Worm (Caenorhabditis elegans) whole organism, L4 larva: ENCODE data around the gene srm-5.

Experiments used
- F37D6.2 ChIP-seq: sonication (generic microtip); optimal IDR thresholded peaks from 2 replicates; lab custom pipeline; 2016; ENCODE audit warnings: mild to moderate bottlenecking, missing genetic modification characterization, missing compliant biosample characterization
- F49E8.2 ChIP-seq: sonication (generic microtip); optimal IDR thresholded peaks from 2 replicates; lab custom pipeline; 2016; ENCODE audit warnings: missing compliant biosample characterization, mild to moderate bottlenecking, missing genetic modification characterization, borderline replicate concordance
- T20F7.1 ChIP-seq: fragments of 200-800 bp; sonication (Bioruptor generic); optimal IDR thresholded peaks from 2 replicates; lab custom pipeline; 2018; ENCODE audit warnings: mild to moderate bottlenecking, missing genetic modification characterization, missing compliant biosample characterization
- T26A8.4 ChIP-seq: fragments of 200-800 bp; sonication (Bioruptor generic); IDR thresholded peaks from 2 replicates; pipeline ENCODE4 v1.3.6; 2022; ENCODE audit warnings: missing genetic modification characterization, missing compliant biosample characterization
- Y48G9A.11 ChIP-seq: fragments of 200-800 bp; sonication (Bioruptor generic); IDR thresholded peaks from 2 replicates; pipeline ENCODE4 v1.3.6; 2022; ENCODE audit warnings: missing genetic modification reagents, missing genetic modification characterization, missing compliant biosample characterization
- ama-1 ChIP-seq: fragments of 150-350 bp; optimal IDR thresholded peaks from 2 replicates; lab custom pipeline; 2014; ENCODE audit warnings: inconsistent platforms, mixed read lengths
- arid-1 ChIP-seq: fragments of 200-800 bp; sonication (Bioruptor generic); conservative IDR thresholded peaks from 2 replicates; pipeline ENCODE4 v1.3.6; 2022; ENCODE audit warnings: missing genetic modification reagents, missing genetic modification characterization, missing compliant biosample characterization
- attf-4 ChIP-seq: sonication (generic microtip); optimal IDR thresholded peaks from 3 replicates; lab custom pipeline; 2017; ENCODE audit warnings: missing biosample characterization, missing genetic modification characterization
- ceh-32 ChIP-seq: sonication (generic microtip); optimal IDR thresholded peaks from 2 replicates; lab custom pipeline; 2016; ENCODE audit warnings: mild to moderate bottlenecking, missing genetic modification characterization, missing compliant biosample characterization; ENCODE audit not compliant: poor library complexity
- cey-2 ChIP-seq: sonication (generic microtip); optimal IDR thresholded peaks from 3 replicates; lab custom pipeline; 2017; ENCODE audit warnings: missing genetic modification characterization, mild to moderate bottlenecking, missing compliant biosample characterization, antibody characterized with exemption, borderline replicate concordance; ENCODE audit not compliant: insufficient read depth
- dmd-6 ChIP-seq: fragments of 200-800 bp; sonication (Bioruptor generic); IDR thresholded peaks from 2 replicates; pipeline ENCODE4 v1.3.6; 2022; ENCODE audit warnings: missing genetic modification reagents, missing genetic modification characterization, missing compliant biosample characterization
- duxl-1 ChIP-seq: sonication (generic microtip); optimal IDR thresholded peaks from 2 replicates; lab custom pipeline; 2016; ENCODE audit warnings: mild to moderate bottlenecking, missing genetic modification characterization, moderate library complexity, missing compliant biosample characterization; ENCODE audit not compliant: poor library complexity
- dve-1 ChIP-seq: sonication (generic microtip); optimal IDR thresholded peaks from 2 replicates; lab custom pipeline; 2017; ENCODE audit warnings: antibody characterized with exemption, mild to moderate bottlenecking, missing genetic modification characterization, missing compliant biosample characterization; ENCODE audit not compliant: insufficient read depth
- fkh-10 ChIP-seq: fragments of 150-350 bp; optimal IDR thresholded peaks from 2 replicates; lab custom pipeline; 2014; ENCODE audit warnings: missing biosample characterization, missing genetic modification reagents, missing genetic modification characterization
- hif-1 ChIP-seq, 2 experiments: sonication (generic microtip); optimal IDR thresholded peaks; 2 replicates each; lab custom pipeline; 2016 to 2017; ENCODE audit warnings: missing compliant biosample characterization in 2 of 2, missing genetic modification characterization in 2 of 2, missing genetic modification reagents in 2 of 2, missing genotype in 2 of 2, mild to moderate bottlenecking in 1 of 2
- hlh-11 ChIP-seq: fragments of 200-800 bp; sonication (Bioruptor generic); optimal IDR thresholded peaks from 2 replicates; lab custom pipeline; 2018; ENCODE audit warnings: mild to moderate bottlenecking, missing genetic modification characterization, missing compliant biosample characterization
- hlh-30 ChIP-seq: sonication (generic microtip); optimal IDR thresholded peaks from 2 replicates; lab custom pipeline; 2017; ENCODE audit warnings: antibody characterized with exemption, mild to moderate bottlenecking, missing genetic modification characterization, missing compliant biosample characterization; ENCODE audit not compliant: insufficient read depth
- hmg-1.1 ChIP-seq: fragments of 200-800 bp; sonication (Bioruptor generic); IDR thresholded peaks from 2 replicates; pipeline ENCODE4 v1.3.6; 2022; ENCODE audit warnings: missing genetic modification reagents, missing genetic modification characterization, missing compliant biosample characterization
- jun-1 ChIP-seq: fragments of 150-350 bp; optimal IDR thresholded peaks from 2 replicates; lab custom pipeline; 2014; ENCODE audit warnings: missing biosample characterization, missing genetic modification reagents, missing genetic modification characterization
- lim-7 ChIP-seq: fragments of 200-800 bp; sonication (Bioruptor generic); IDR thresholded peaks from 2 replicates; pipeline ENCODE4 v1.3.6; 2022; ENCODE audit warnings: missing genetic modification characterization, missing compliant biosample characterization
- lin-1 ChIP-seq: fragments of 200-800 bp; sonication (Bioruptor generic); IDR thresholded peaks from 2 replicates; pipeline ENCODE4 v1.3.6; 2022; ENCODE audit warnings: missing genetic modification reagents, missing genetic modification characterization, missing compliant biosample characterization
- lin-15B ChIP-seq: fragments of 150-350 bp; sonication (generic microtip); optimal IDR thresholded peaks from 3 replicates; lab custom pipeline; 2014; ENCODE audit warnings: missing biosample characterization, missing genetic modification characterization
- lin-38 ChIP-seq: fragments of 200-800 bp; sonication (Bioruptor generic); IDR thresholded peaks from 2 replicates; pipeline ENCODE4 v1.3.6; 2022; ENCODE audit warnings: missing genetic modification reagents, missing genetic modification characterization, missing compliant biosample characterization
- lir-3 ChIP-seq: sonication (generic microtip); optimal IDR thresholded peaks from 2 replicates; lab custom pipeline; 2016; ENCODE audit warnings: mild to moderate bottlenecking, missing genetic modification characterization, missing compliant biosample characterization
- lsy-2 ChIP-seq, 2 experiments: fragments of 150-350 bp in 1 of 2; sonication (generic microtip) in 1 of 2; optimal IDR thresholded peaks; 2 replicates each; lab custom pipeline; 2014 to 2017; ENCODE audit warnings: missing biosample characterization in 2 of 2, missing genetic modification characterization in 2 of 2
- madf-9 ChIP-seq: fragments of 200-800 bp; sonication (Bioruptor generic); conservative IDR thresholded peaks from 2 replicates; pipeline ENCODE4 v1.3.6; 2022; ENCODE audit warnings: missing genetic modification reagents, missing genetic modification characterization, missing compliant biosample characterization
- mdl-1 ChIP-seq, 2 experiments: fragments of 150-350 bp in 1 of 2; sonication (generic microtip) in 1 of 2; optimal IDR thresholded peaks; 2 replicates each; lab custom pipeline; 2014 to 2017; ENCODE audit warnings: missing biosample characterization in 2 of 2, missing genetic modification characterization in 2 of 2
- mdt-29 ChIP-seq: fragments of 200-800 bp; sonication (Bioruptor generic); IDR thresholded peaks from 2 replicates; pipeline ENCODE4 v1.3.6; 2022; ENCODE audit warnings: missing genetic modification reagents, missing genetic modification characterization, missing compliant biosample characterization
- mes-2 ChIP-seq: sonication (generic microtip); optimal IDR thresholded peaks from 2 replicates; lab custom pipeline; 2016; ENCODE audit warnings: missing genotype, mild to moderate bottlenecking, missing genetic modification characterization, missing compliant biosample characterization; ENCODE audit not compliant: poor library complexity, severe bottlenecking
- mxl-2 ChIP-seq: fragments of 200-800 bp; sonication (Bioruptor generic); conservative IDR thresholded peaks from 2 replicates; pipeline ENCODE4 v1.3.6; 2022; ENCODE audit warnings: missing genetic modification reagents, missing genetic modification characterization, missing compliant biosample characterization
- nhr-10 ChIP-seq: fragments of 150-350 bp; optimal IDR thresholded peaks from 2 replicates; lab custom pipeline; 2014; ENCODE audit warnings: missing biosample characterization, missing genetic modification characterization
- nhr-111 ChIP-seq: fragments of 200-800 bp; sonication (Bioruptor generic); optimal IDR thresholded peaks from 2 replicates; lab custom pipeline; 2018; ENCODE audit warnings: mild to moderate bottlenecking, missing genetic modification characterization, missing compliant biosample characterization
- nhr-25 ChIP-seq: sonication (generic microtip); optimal IDR thresholded peaks from 2 replicates; lab custom pipeline; 2017; ENCODE audit warnings: missing genetic modification characterization, mild to moderate bottlenecking, missing compliant biosample characterization, antibody characterized with exemption, moderate library complexity, borderline replicate concordance; ENCODE audit not compliant: insufficient read depth
- nhr-28 ChIP-seq: fragments of 150-350 bp; optimal IDR thresholded peaks from 2 replicates; lab custom pipeline; 2014; ENCODE audit warnings: missing biosample characterization, missing genetic modification characterization
- nhr-42 ChIP-seq: fragments of 200-800 bp; sonication (Bioruptor generic); IDR thresholded peaks from 2 replicates; pipeline ENCODE4 v1.3.6; 2022; ENCODE audit warnings: missing genetic modification characterization, missing compliant biosample characterization
- nhr-77 ChIP-seq: fragments of 150-350 bp; optimal IDR thresholded peaks from 2 replicates; lab custom pipeline; 2014; ENCODE audit warnings: missing biosample characterization, missing genetic modification characterization
- pha-4 ChIP-seq, 2 experiments: fragments of 150-350 bp in 1 of 2; fragments of 200-800 bp in 1 of 2; sonication (Bioruptor generic) in 1 of 2; IDR thresholded peaks in 1 of 2; optimal IDR thresholded peaks in 1 of 2; 2 replicates each; pipeline versions ENCODE4 v1.3.6 to Lab custom; 2014 to 2022; ENCODE audit warnings: missing genetic modification characterization in 2 of 2, missing genetic modification reagents in 2 of 2, missing biosample characterization in 1 of 2, missing compliant biosample characterization in 1 of 2
- rbr-2 ChIP-seq: sonication (generic microtip); optimal IDR thresholded peaks from 2 replicates; lab custom pipeline; 2016; ENCODE audit warnings: missing genotype, missing genetic modification characterization, missing compliant biosample characterization
- spr-1 ChIP-seq: sonication (generic microtip); optimal IDR thresholded peaks from 2 replicates; lab custom pipeline; 2016; ENCODE audit warnings: mild to moderate bottlenecking, missing genetic modification characterization, missing compliant biosample characterization
- spr-3 ChIP-seq: fragments of 200-800 bp; sonication (Bioruptor generic); optimal IDR thresholded peaks from 2 replicates; lab custom pipeline; 2018; ENCODE audit warnings: mild to moderate bottlenecking, missing genetic modification characterization, missing compliant biosample characterization
- tag-97 ChIP-seq: fragments of 200-800 bp; sonication (Bioruptor generic); IDR thresholded peaks from 2 replicates; pipeline ENCODE4 v1.3.6; 2022; ENCODE audit warnings: missing genetic modification characterization, missing compliant biosample characterization
- unc-130 ChIP-seq: sonication (generic microtip); optimal IDR thresholded peaks from 2 replicates; lab custom pipeline; 2016; ENCODE audit warnings: missing genetic modification reagents, missing genetic modification characterization, missing compliant biosample characterization
- zag-1 ChIP-seq: fragments of 150-350 bp; optimal IDR thresholded peaks from 2 replicates; lab custom pipeline; 2014; ENCODE audit warnings: missing biosample characterization, missing genetic modification characterization
- ztf-7 ChIP-seq: fragments of 150-350 bp; optimal IDR thresholded peaks from 2 replicates; lab custom pipeline; 2014; ENCODE audit warnings: missing biosample characterization, missing genetic modification characterization

Gene srm-5

ce11 chrV:14354258-14354877 lies 19.4 kb downstream of the srm-5 start, which contains the start of gene Y49A3A.3 (continued):
- TF ChIP-seq Y48G9A.11 (GFP tag; lab: Robert Waterston, UW): no peak
- TF ChIP-seq nhr-111 (GFP tag; lab: Kevin White, UChicago): peak; percentile 28
- TF ChIP-seq lim-7 (GFP tag; lab: Robert Waterston, UW): no peak
- no peak for TF ChIP-seq nhr-10 (tag; lab: Kevin White, UChicago)
- TF ChIP-seq, all 104 proteins: peak for 46

- peak; percentile 43; the same call in 1 of the 2 replicates for TF ChIP-seq madf-9
- peak; percentile 85 for TF ChIP-seq dve-1 (tag; lab: Kevin White, UChicago)
- TF ChIP-seq lin-15B: no peak
- TF ChIP-seq hlh-30: peak; percentile 52
- peak; percentile 69 for TF ChIP-seq fkh-10 (GFP tag; lab: Kevin White, UChicago)
- TF ChIP-seq mxl-2: no peak
- TF ChIP-seq nhr-42 (GFP tag; lab: Robert Waterston, UW): no peak
- peak; percentile 70 for TF ChIP-seq T26A8.4 (GFP tag; lab: Robert Waterston, UW)
- TF ChIP-seq mes-2 (tag; lab: Kevin White, UChicago): peak; percentile 93
- peak; percentile 66 for TF ChIP-seq hlh-11 (tag; lab: Kevin White, UChicago)
- TF ChIP-seq ama-1 (lab: Kevin White, UChicago): peak; percentile 10
- TF ChIP-seq mdl-1 (tag; optimal IDR thresholded peaks at IDR 0.05; lab: Kevin White, UChicago): peak in 1 of 2 experiments; percentile 20
- TF ChIP-seq attf-4 (tag; lab: Kevin White, UChicago): no peak
- no peak for TF ChIP-seq lin-1 (GFP tag; lab: Robert Waterston, UW)
- TF ChIP-seq lsy-2 (tag; optimal IDR thresholded peaks at IDR 0.05; lab: Kevin White, UChicago): peak in 1 of 2 experiments; percentile 93
- TF ChIP-seq zag-1: peak; percentile 8
- TF ChIP-seq nhr-25 (tag; lab: Kevin White, UChicago): peak; percentile 25
- no peak for TF ChIP-seq lir-3 (tag; lab: Kevin White, UChicago)
- peak; percentile 53 for TF ChIP-seq ztf-7 (tag; lab: Kevin White, UChicago)
- peak; percentile 61 for TF ChIP-seq duxl-1 (tag; lab: Kevin White, UChicago)
- TF ChIP-seq jun-1 (tag; lab: Kevin White, UChicago): peak; percentile 54
- no peak for TF ChIP-seq nhr-111 (GFP tag; lab: Kevin White, UChicago)
- peak; percentile 73 for TF ChIP-seq rbr-2 (tag; lab: Kevin White, UChicago)
- peak; percentile 41 for TF ChIP-seq unc-130
- TF ChIP-seq nhr-77 (tag; lab: Kevin White, UChicago): peak; percentile 54
- TF ChIP-seq arid-1: 0 out of 2 replicates have a peak, but pooled peaks have one; percentile 14
- peak; percentile 17 for TF ChIP-seq spr-3
- TF ChIP-seq lin-38 (GFP tag; lab: Robert Waterston, UW): peak; percentile 84
- TF ChIP-seq ceh-32 (tag; lab: Kevin White, UChicago): no peak
- TF ChIP-seq dmd-6 (GFP tag; lab: Robert Waterston, UW): peak; percentile 55; the same call in 1 of the 2 replicates
- TF ChIP-seq F37D6.2: peak; percentile 40
- peak; percentile 49; the same call in 1 of the 2 replicates for TF ChIP-seq pha-4 (GFP tag; IDR thresholded peaks at IDR 0.05; lab: Robert Waterston, UW)
- peak; percentile 72 for TF ChIP-seq pha-4 (tag; optimal IDR thresholded peaks at IDR 0.05; lab: Kevin White, UChicago)
- peak; percentile 51 for TF ChIP-seq nhr-28 (tag; lab: Kevin White, UChicago)
- peak; percentile 77 for TF ChIP-seq hmg-1.1 (GFP tag; lab: Robert Waterston, UW)
- peak; percentile 66 for TF ChIP-seq spr-1
- no peak for TF ChIP-seq tag-97
- peak in 1 of 2 experiments; percentile 25 for TF ChIP-seq hif-1 (tag; optimal IDR thresholded peaks at IDR 0.05; lab: Kevin White, UChicago)
- TF ChIP-seq cey-2: no peak
- no peak for TF ChIP-seq mdt-29 (GFP tag; lab: Robert Waterston, UW)
- TF ChIP-seq F49E8.2 (tag; lab: Kevin White, UChicago): peak; percentile 1
- peak; percentile 72 for TF ChIP-seq T20F7.1
These were observed 20.9 kb downstream of the srm-5 start, which contains the start of gene cyn-1 for ce11 chrV:14355738-14356368. Gene cyn-1 (plus strand): TSS chrV:14356076.
